Worm (Caenorhabditis elegans) whole organism, L4 larva: ENCODE data around the gene set-8.
A peak's percentile ranks its signal among the peaks of the same experiment; 100 is the strongest.

Experiments used
- ceh-82 ChIP-seq: sonication (generic microtip); optimal IDR thresholded peaks from 2 replicates; lab custom pipeline; 2017; ENCODE audit warnings: missing biosample characterization, missing genetic modification characterization
- fos-1 ChIP-seq: fragments of 150-350 bp; optimal IDR thresholded peaks from 2 replicates; lab custom pipeline; 2014; ENCODE audit warnings: missing biosample characterization, missing genetic modification characterization
- gei-8 ChIP-seq: fragments of 200-800 bp; sonication (Bioruptor generic); optimal IDR thresholded peaks from 2 replicates; lab custom pipeline; 2018; ENCODE audit warnings: mild to moderate bottlenecking, missing genetic modification characterization, missing compliant biosample characterization
- hlh-30 ChIP-seq: sonication (generic microtip); optimal IDR thresholded peaks from 2 replicates; lab custom pipeline; 2017; ENCODE audit warnings: antibody characterized with exemption, mild to moderate bottlenecking, missing genetic modification characterization, missing compliant biosample characterization; ENCODE audit not compliant: insufficient read depth
- lin-15B ChIP-seq: fragments of 150-350 bp; sonication (generic microtip); optimal IDR thresholded peaks from 3 replicates; lab custom pipeline; 2014; ENCODE audit warnings: missing biosample characterization, missing genetic modification characterization
- nhr-111 ChIP-seq: fragments of 200-800 bp; sonication (Bioruptor generic); optimal IDR thresholded peaks from 2 replicates; lab custom pipeline; 2018; ENCODE audit warnings: mild to moderate bottlenecking, missing genetic modification characterization, missing compliant biosample characterization
- nhr-28 ChIP-seq: fragments of 150-350 bp; optimal IDR thresholded peaks from 2 replicates; lab custom pipeline; 2014; ENCODE audit warnings: missing biosample characterization, missing genetic modification characterization
- nhr-42 ChIP-seq: fragments of 200-800 bp; sonication (Bioruptor generic); IDR thresholded peaks from 2 replicates; pipeline ENCODE4 v1.3.6; 2022; ENCODE audit warnings: missing genetic modification characterization, missing compliant biosample characterization
- sdz-12 ChIP-seq: fragments of 200-800 bp; sonication (Bioruptor generic); optimal IDR thresholded peaks from 2 replicates; lab custom pipeline; 2018; ENCODE audit warnings: mild to moderate bottlenecking, missing genetic modification characterization, missing compliant biosample characterization
- unc-62 ChIP-seq, 3 experiments: fragments of 150-350 bp in 1 of 3; sonication (generic microtip); optimal IDR thresholded peaks in 2 of 3; peaks in 1 of 3; 1 replicate in 1 of 3; 2 replicates in 2 of 3; lab custom pipeline; 2014 to 2017; ENCODE audit warnings: missing biosample characterization in 3 of 3, missing genetic modification characterization in 3 of 3, missing genetic modification reagents in 3 of 3, missing genotype in 1 of 3

DNA sequence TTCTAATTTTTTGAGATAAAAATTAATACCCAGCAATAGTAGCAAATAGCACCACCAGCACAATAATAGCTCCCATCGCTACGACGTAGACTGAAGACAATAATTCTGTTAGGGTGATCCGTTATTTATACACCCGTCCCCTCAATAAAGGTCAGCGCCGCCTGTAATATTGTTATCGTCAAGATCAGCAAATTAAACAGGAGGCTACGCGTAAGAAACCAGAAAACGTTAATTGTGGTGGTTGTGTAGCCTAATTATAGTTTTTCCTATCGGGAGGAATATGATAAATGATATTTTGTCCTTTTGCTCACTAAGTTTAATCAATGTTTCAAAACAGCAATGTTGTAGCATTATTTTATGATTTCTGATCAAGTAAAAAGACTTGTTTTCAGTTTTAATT, 37.0 kb upstream of the set-8 start, which contains the start of the genes cyp-13B1 and C29F7.1:
- no peak for TF ChIP-seq gei-8
- TF ChIP-seq nhr-28 (tag; lab: Kevin White, UChicago) = peak; percentile 78
- no peak for TF ChIP-seq fos-1 (tag; lab: Kevin White, UChicago)
- no peak for TF ChIP-seq lin-15B (tag; lab: Kevin White, UChicago)
- no peak for TF ChIP-seq nhr-111 (GFP tag; lab: Kevin White, UChicago)
- no peak for TF ChIP-seq ceh-82 (tag; lab: Kevin White, UChicago)
- TF ChIP-seq nhr-42 (GFP tag; lab: Robert Waterston, UW) = no peak
- no peak for TF ChIP-seq unc-62 (GFP tag; optimal IDR thresholded peaks at IDR 0.05 in 1 of 2; lab: Kevin White, UChicago)
- no peak for TF ChIP-seq unc-62 (tag; optimal IDR thresholded peaks at IDR 0.05; lab: Kevin White, UChicago)
- TF ChIP-seq sdz-12 (GFP tag; lab: Kevin White, UChicago) = no peak
- no peak for TF ChIP-seq hlh-30 (tag; lab: Kevin White, UChicago)
